Fruit fly (Drosophila melanogaster) Kc167 (cell line): Measurements from ENCODE around the gene CG10211.

Experiments used
- Myc ChIP-seq: fragments of >200 bp; optimal IDR thresholded peaks from 2 replicates; lab custom pipeline; 2017; ENCODE audit warnings: missing external identifiers
- Sin3A ChIP-seq: fragments of >200 bp; optimal IDR thresholded peaks from 2 replicates; lab custom pipeline; 2018; ENCODE audit warnings: missing external identifiers
- h ChIP-seq: fragments of >200 bp; optimal IDR thresholded peaks from 3 replicates; lab custom pipeline; 2018; ENCODE audit warnings: missing external identifiers
- insv ChIP-seq: fragments of >200 bp; optimal IDR thresholded peaks from 3 replicates; lab custom pipeline; 2018; ENCODE audit warnings: missing external identifiers
- psq ChIP-seq: fragments of >200 bp; optimal IDR thresholded peaks from 2 replicates; lab custom pipeline; 2017; ENCODE audit warnings: missing external identifiers
- ttk ChIP-seq: sonication (Bioruptor generic); optimal IDR thresholded peaks from 2 replicates; lab custom pipeline; 2017; ENCODE audit warnings: missing external identifiers

The CG10211 gene

DNA sequence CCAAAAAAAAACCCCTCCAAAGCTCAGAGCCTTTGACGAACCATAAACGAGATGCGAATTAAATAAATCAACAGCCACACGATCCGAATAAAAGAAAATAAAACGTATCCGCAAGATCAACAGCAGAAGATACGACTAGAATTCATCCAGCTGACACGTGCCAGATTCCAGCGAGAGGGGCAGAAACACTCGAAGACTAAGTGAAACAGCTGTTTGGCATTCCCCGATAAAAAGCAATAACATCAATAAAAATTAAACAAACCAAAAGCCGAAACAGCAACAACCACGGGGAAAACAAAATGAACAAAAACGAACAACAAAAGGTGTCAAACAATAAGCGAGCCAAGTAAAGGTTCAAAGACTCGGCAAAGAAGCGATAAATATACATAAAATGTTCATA, 41.8 kb downstream of the CG10211 start:
- TF ChIP-seq Sin3A = no peak

DNA sequence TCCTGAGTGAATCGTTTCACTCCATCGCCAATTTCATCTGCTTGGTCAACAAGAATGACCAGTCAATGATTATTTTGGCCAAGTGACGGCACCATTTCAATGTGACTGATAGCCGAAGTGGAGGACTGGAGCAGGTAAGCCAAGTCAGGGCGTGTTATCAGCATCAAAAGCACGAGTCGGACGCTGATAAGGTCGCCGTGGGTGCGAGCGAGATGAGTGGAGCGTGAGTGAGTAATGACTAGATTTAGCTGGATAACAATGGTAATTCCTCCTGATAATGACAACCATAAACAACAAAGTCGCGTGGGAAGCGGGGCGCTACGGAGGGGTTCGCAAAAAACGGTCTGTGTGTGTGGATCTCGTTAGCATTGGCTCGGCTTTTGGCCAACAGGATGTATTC, 43.7 kb downstream of the CG10211 start:
- TF ChIP-seq Sin3A = no peak
- TF ChIP-seq psq (lab: Kevin White, UChicago) = no peak
- TF ChIP-seq ttk (lab: Kevin White, UChicago) = no peak
- no peak for TF ChIP-seq insv (lab: Kevin White, UChicago)
- TF ChIP-seq Myc (lab: Kevin White, UChicago) = no peak
- TF ChIP-seq h (lab: Kevin White, UChicago) = no peak

DNA sequence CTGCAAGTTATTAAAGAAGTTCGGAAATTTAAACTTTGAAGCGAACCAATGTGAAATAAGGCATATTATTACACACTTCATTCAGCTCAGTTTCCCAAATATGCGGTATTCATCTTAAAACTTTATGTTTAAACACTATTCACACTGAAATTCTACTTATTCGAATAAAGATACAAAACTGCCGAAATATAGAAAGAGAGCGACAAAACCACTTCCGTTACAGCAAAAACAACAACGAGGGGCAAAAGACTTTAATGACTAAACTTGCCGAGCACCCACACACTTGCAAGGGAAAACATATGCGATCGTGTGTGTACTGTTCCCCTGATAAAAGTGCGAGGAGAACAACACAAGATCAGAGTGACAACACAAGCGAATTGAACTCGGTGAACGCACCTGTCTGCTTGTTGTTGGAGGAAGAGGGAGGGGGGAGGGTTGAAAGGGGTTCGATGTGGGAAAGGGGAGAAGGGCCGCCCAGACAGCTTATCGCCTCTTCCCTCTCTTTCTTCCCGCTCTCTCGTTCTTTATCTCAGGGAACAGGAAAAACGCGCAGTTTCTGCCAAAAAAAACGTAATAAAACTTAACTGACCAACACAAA, 44.3 kb downstream of the CG10211 start:
- TF ChIP-seq insv (lab: Kevin White, UChicago) (no peak), Sin3A (no peak), psq (lab: Kevin White, UChicago) (no peak), h (lab: Kevin White, UChicago) (no peak), Myc (lab: Kevin White, UChicago) (no peak), ttk (lab: Kevin White, UChicago) (no peak)

DNA sequence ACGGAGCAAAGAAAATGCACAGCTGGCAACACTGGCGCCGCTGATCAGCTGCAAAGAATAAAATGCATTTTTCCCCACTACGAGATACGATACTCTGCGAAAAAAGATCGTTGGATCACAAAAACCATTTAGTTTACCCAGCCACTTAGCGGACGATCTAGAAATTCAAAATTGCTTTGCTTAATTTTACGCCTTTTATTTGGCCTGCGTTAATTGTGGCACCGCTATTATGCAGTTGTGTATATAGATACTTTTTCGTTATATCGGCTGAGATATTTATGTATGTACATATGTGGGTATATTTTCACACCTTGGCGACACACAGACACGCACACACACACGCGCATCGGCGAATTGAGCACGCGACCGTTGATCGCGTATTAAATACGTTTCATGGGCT, 45.3 kb downstream of the CG10211 start:
- no peak for TF ChIP-seq Myc (lab: Kevin White, UChicago)
- no peak for TF ChIP-seq psq (lab: Kevin White, UChicago)
- no peak for TF ChIP-seq insv (lab: Kevin White, UChicago)
- no peak for TF ChIP-seq Sin3A
- TF ChIP-seq h (lab: Kevin White, UChicago) = no peak

DNA sequence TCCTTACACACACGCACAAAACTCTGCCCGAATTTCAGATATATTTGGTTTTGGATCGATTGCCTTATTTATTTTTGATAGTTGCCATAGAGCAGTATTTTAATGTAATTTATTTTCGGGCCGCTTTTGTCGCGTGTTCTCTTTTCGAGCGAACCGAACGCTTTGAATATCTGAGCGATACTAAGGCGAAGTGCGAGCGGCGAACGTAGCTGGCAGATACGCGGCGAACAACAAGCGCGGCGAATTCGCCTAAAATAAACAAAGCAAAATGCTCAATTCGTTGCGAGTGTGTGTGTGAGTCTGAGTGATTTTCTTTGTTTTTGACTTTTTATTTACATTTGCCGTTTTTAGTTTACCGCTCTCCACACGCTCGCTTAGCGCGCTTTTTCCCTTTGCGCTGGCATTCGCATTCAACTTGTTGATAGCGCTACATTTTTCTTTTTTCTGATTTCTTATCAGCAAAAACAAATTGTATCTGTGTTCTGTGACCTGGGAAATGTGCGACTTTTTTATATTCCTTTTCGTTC, 45.8 kb downstream of the CG10211 start:
- TF ChIP-seq h (lab: Kevin White, UChicago) = no peak

DNA sequence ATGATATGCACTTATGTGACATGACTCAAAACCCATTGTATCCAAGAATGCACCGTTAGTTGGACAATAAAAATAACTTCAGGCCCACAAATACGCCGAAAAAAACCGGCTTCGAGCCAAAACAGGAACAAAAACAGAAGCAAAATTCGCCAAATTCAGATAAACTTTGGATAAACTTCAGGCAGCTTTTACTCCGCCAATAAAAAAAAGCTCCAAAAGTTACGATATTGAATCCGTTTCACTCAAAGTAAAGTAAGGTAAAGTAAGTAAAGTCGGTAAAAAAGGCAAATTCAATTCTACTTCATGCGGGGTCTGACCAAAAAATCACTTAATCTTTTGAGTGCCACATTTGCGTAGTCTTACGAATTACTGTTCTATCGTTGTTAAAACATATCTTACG, 46.7 kb downstream of the CG10211 start:
- TF ChIP-seq insv (lab: Kevin White, UChicago) = no peak
- TF ChIP-seq h (lab: Kevin White, UChicago) = no peak
- TF ChIP-seq psq (lab: Kevin White, UChicago) = no peak
- TF ChIP-seq ttk (lab: Kevin White, UChicago) = no peak
- TF ChIP-seq Myc (lab: Kevin White, UChicago) = no peak

DNA sequence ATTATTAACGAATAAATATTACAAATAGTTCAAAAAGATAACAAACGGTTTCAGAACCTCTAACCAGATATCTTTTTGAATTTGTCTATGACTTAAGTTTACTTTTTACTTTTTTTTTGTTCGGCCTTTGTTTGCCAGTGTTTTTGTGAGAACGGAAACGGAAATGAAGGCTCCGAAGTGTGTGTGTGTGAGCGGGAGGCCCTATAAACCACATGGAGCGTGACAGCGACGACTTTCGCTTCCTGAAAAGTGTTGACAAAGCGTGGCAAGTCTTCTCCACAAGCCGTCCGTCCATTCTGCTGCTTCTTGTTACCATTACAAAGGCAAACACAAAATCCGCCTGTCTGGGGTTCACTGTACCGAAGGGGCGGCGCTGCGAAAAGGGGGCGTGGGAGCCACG, 47.1 kb downstream of the CG10211 start:
- no peak for TF ChIP-seq psq (lab: Kevin White, UChicago)
- TF ChIP-seq h (lab: Kevin White, UChicago) = no peak
- TF ChIP-seq ttk (lab: Kevin White, UChicago) = no peak
- TF ChIP-seq Myc (lab: Kevin White, UChicago) = no peak
- no peak for TF ChIP-seq Sin3A
- TF ChIP-seq insv (lab: Kevin White, UChicago) = no peak

DNA sequence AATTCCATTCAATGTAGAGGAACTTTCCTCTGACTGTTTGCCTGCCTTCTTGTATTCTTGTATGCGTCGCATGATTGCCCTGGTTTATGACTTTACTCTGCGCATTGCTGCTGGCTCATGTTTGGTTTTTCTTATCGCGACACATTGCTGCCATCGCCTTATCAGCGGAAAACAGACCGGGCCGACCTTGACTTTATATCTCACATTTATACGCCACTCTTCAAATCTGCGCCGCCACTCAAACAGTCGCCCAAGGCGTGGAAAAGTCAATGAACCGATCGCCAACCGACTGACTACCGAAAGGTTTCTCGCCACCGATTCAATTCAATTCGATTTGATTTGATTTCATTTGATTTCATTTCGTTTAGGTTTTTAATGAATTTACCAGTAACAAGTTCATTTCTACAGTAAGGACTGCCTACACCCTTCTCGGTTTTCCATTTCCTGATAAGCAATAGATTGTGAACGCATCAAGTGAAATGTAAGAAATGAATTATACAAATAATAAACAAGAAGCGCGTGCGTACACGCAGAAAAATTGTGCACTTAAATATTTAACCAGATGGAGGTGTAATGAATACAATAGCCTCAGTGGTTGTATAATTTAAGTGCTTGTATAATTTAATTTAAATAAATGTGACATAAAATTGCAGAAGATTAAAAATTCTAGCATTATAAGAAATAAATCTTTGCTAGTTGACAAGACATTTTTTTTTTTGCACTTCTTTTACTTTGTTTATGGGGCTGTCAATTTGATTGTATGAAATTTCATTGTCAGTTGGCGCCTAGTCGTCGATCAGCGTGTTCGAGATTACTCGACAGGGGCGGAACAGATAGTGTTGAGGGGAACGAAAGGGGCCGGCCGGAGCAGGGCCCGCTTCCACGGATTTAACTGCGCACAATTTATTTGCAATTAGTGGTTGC, 49.2 kb downstream of the CG10211 start:
- TF ChIP-seq Myc (lab: Kevin White, UChicago) = no peak
- TF ChIP-seq psq (lab: Kevin White, UChicago) = no peak
- no peak for TF ChIP-seq Sin3A
- TF ChIP-seq h (lab: Kevin White, UChicago) = no peak
- no peak for TF ChIP-seq ttk (lab: Kevin White, UChicago)
- no peak for TF ChIP-seq insv (lab: Kevin White, UChicago)

DNA sequence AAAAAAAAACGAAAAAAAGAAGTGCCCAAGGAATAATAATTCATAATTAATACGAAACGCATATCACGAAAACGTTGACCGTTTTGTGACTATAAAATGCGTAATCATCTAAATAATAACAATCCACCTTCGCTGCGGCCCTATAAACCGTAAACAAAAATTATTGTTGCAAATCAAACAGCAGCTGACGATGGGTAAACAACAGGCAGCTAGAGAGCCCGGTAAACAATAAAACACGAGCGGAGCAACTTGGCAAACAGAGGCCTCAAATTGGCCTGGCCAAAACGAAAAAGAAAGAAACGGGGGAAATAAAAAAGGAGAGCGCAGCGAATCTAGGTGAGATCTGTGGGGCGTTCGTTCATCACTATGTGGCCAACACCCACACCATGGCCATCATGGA, 50.3 kb downstream of the CG10211 start:
- no peak for TF ChIP-seq insv (lab: Kevin White, UChicago)
- TF ChIP-seq h (lab: Kevin White, UChicago) = no peak
- no peak for TF ChIP-seq Sin3A
- TF ChIP-seq Myc (lab: Kevin White, UChicago) = no peak
- TF ChIP-seq ttk (lab: Kevin White, UChicago) = no peak
- no peak for TF ChIP-seq psq (lab: Kevin White, UChicago)

DNA sequence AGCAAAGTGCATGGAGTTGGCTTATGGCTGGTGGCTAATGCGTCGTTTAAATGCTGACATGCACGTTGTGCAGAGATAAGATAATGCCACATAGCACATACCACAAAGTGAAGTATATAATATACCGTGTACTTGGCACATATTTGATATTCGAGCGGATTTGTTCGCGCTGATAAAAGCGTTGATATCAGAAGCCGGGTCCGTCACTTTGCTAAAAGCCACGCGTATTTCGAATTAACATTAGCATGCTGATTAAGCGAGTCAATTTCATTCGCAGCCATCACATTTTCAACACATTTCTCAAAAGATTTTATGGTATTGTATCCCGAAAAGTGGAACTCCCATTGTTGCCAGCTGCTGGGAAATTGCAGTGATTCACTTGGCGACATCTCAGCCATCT, 51.4 kb downstream of the CG10211 start:
- TF ChIP-seq h (lab: Kevin White, UChicago) (no peak), psq (lab: Kevin White, UChicago) (no peak), Myc (lab: Kevin White, UChicago) (no peak), Sin3A (no peak), insv (lab: Kevin White, UChicago) (no peak), ttk (lab: Kevin White, UChicago) (no peak)

DNA sequence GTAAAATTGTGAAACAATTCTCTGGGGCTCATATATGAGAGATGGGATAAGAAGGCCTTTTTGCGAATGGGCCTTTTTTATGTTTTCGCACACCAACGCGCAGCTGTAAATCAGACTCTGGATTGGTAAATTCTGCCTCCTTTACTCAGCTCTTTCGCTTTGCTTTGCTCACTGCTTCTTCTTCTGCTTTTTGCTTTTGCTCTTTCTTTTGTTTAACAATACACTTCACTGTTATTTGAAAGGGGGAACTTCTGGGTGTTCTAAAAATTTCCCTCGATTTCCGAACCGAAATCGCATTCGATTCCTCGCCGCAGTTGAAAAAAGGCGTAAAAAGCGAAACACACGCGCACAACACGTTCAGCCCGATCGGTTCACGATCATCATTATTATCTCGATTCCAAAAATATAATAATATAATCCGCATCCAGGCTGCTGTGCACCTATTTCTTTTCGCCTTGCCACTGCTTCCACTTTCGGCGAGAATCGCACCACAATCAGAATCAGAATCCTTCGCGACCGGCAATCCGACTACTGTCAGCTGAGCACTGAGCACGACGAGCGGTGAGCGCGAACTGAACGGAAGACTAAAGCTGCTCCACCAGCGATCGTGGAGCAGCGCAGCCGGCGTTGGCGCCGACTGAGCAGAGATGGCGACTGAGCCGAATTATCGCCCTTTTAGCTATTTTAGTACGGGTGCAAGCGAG, 54.6 kb downstream of the CG10211 start:
- TF ChIP-seq Myc (lab: Kevin White, UChicago) = no peak
- TF ChIP-seq Sin3A = no peak
- no peak for TF ChIP-seq h (lab: Kevin White, UChicago)
- no peak for TF ChIP-seq insv (lab: Kevin White, UChicago)
- no peak for TF ChIP-seq ttk (lab: Kevin White, UChicago)
- no peak for TF ChIP-seq psq (lab: Kevin White, UChicago)
